Worm (Caenorhabditis elegans): Measurements from ENCODE around the gene T10B5.4.

Gene T10B5.4

DNA sequence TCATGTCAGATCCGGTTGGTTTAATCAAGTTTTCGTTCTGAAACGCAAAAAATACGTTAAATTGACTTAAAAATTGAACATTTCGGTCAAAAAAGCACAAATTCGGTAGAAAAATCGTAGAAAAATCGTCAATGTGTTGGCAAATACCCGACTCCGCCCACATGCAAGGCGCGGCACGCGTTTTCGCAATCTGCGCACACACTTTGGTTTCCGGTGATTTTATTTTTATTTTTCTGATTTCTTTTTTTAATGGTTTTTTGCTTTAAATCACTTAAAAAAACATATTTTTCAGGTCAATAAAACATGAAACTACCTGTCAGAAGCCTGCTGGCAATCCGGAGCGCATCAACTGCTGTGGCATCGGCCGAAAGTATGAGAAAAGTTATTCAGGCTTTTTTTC, 50.3 kb downstream of the T10B5.4 start, which contains the start of the genes gly-7 and mrpl-39 (continued):
- no peak for TF ChIP-seq nhr-12 (tag; optimal IDR thresholded peaks at IDR 0.05)
- no peak for TF ChIP-seq mab-5 (tag; optimal IDR thresholded peaks at IDR 0.05)
- TF ChIP-seq unc-39 (tag; optimal IDR thresholded peaks at IDR 0.05), result no peak
- TF ChIP-seq snpc-4 (tag; optimal IDR thresholded peaks at IDR 0.05), result no peak
- peak; percentile 45 for TF ChIP-seq unc-55 (GFP tag; optimal IDR thresholded peaks at IDR 0.05)
- no peak for TF ChIP-seq zag-1 (tag; optimal IDR thresholded peaks at IDR 0.05)
- no peak for TF ChIP-seq mbf-1 (tag; optimal IDR thresholded peaks at IDR 0.05)
- TF ChIP-seq ZK546.5 (tag; optimal IDR thresholded peaks at IDR 0.05), result no peak
- TF ChIP-seq elt-1 (tag; optimal IDR thresholded peaks at IDR 0.05), result no peak
- peak; percentile 23 for TF ChIP-seq C34F6.9 (tag; optimal IDR thresholded peaks at IDR 0.05)
- TF ChIP-seq lin-13 (GFP tag; optimal IDR thresholded peaks at IDR 0.05), result no peak
- TF ChIP-seq ceh-82 (tag; optimal IDR thresholded peaks at IDR 0.05), result no peak
- no peak for TF ChIP-seq elt-3 (tag; optimal IDR thresholded peaks at IDR 0.05)
- no peak for TF ChIP-seq sem-4 (tag; optimal IDR thresholded peaks at IDR 0.05)
- TF ChIP-seq nhr-6 (tag; optimal IDR thresholded peaks at IDR 0.05), result no peak
- peak; percentile 10 for TF ChIP-seq F13H6.1 (tag; optimal IDR thresholded peaks at IDR 0.05)
- TF ChIP-seq ama-1 (optimal IDR thresholded peaks at IDR 0.05), result no peak
- TF ChIP-seq nhr-21 (tag; optimal IDR thresholded peaks at IDR 0.05), result no peak
- TF ChIP-seq skn-1 (tag; optimal IDR thresholded peaks at IDR 0.05), result no peak
- TF ChIP-seq R02D3.7 (tag; optimal IDR thresholded peaks at IDR 0.05), result no peak
- no peak for TF ChIP-seq fos-1 (tag; optimal IDR thresholded peaks at IDR 0.05)
- no peak for TF ChIP-seq nhr-77 (tag; optimal IDR thresholded peaks at IDR 0.05)

DNA sequence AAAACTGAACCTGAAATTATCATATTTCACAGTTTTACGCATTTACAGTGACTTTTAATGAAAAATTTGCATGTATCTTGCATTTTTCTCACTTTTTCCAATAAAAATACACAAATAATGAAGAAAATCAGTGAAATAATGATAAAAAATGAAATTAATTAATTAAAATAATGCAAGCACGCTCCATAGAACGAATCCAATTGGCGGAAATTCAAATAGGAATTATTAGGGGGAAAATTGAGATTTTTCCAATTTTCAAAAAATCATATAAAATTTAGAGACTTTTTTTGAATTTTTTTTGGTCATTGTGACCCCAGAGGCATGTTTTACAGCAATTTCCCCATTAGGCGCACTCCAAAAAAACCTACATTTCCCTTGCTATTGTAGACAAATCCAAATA, 50.9 kb downstream of the T10B5.4 start:
- TF ChIP-seq lsy-2 (tag; optimal IDR thresholded peaks at IDR 0.05) (no peak), nhr-23 (tag; optimal IDR thresholded peaks at IDR 0.05) (no peak), nhr-77 (tag; optimal IDR thresholded peaks at IDR 0.05) (no peak), snpc-4 (tag; optimal IDR thresholded peaks at IDR 0.05) (no peak), crh-2 (tag; optimal IDR thresholded peaks at IDR 0.05) (no peak), nhr-12 (tag; optimal IDR thresholded peaks at IDR 0.05) (no peak), zag-1 (tag; optimal IDR thresholded peaks at IDR 0.05) (no peak), gmeb-1 (tag; optimal IDR thresholded peaks at IDR 0.05) (no peak), nhr-25 (tag; optimal IDR thresholded peaks at IDR 0.05) (no peak), lin-13 (GFP tag; optimal IDR thresholded peaks at IDR 0.05) (no peak)
